Worm (Caenorhabditis elegans) whole organism, L2 larva: Measurements from ENCODE around the gene K02F3.2.

Experiments
- C34F6.9 ChIP-seq: fragments of 150-350 bp; optimal IDR thresholded peaks from 2 replicates; lab custom pipeline; 2014; ENCODE audit warnings: missing biosample characterization, missing genetic modification characterization
- F13H6.1 ChIP-seq: sonication (generic microtip); optimal IDR thresholded peaks from 2 replicates; lab custom pipeline; 2016; ENCODE audit warnings: missing genetic modification characterization, missing compliant biosample characterization
- R02D3.7 ChIP-seq: fragments of 150-350 bp; optimal IDR thresholded peaks from 2 replicates; lab custom pipeline; 2014; ENCODE audit warnings: missing biosample characterization, missing genetic modification characterization
- Y55F3AM.14 ChIP-seq: fragments of 200-800 bp; sonication (Bioruptor generic); optimal IDR thresholded peaks from 2 replicates; lab custom pipeline; 2018; ENCODE audit warnings: mild to moderate bottlenecking, missing genetic modification characterization, missing compliant biosample characterization
- ZK546.5 ChIP-seq: sonication (generic microtip); optimal IDR thresholded peaks from 2 replicates; lab custom pipeline; 2017; ENCODE audit warnings: missing biosample characterization, missing genetic modification characterization
- alr-1 ChIP-seq: fragments of 150-350 bp; optimal IDR thresholded peaks from 2 replicates; lab custom pipeline; 2014; ENCODE audit warnings: missing biosample characterization, missing genetic modification characterization
- aly-2 ChIP-seq: fragments of 150-350 bp; optimal IDR thresholded peaks from 2 replicates; lab custom pipeline; 2014; ENCODE audit warnings: missing biosample characterization, missing genetic modification characterization
- ama-1 ChIP-seq: fragments of 150-350 bp; optimal IDR thresholded peaks from 2 replicates; lab custom pipeline; 2018; ENCODE audit warnings: inconsistent platforms
- blmp-1 ChIP-seq: sonication (generic microtip); optimal IDR thresholded peaks from 2 replicates; lab custom pipeline; 2017; ENCODE audit warnings: missing genetic modification characterization, mild to moderate bottlenecking, missing compliant biosample characterization, antibody characterized with exemption, moderate library complexity; ENCODE audit not compliant: insufficient read depth
- ceh-16 ChIP-seq: fragments of 150-350 bp; optimal IDR thresholded peaks from 2 replicates; lab custom pipeline; 2014; ENCODE audit warnings: missing biosample characterization, missing genetic modification characterization
- ceh-82 ChIP-seq: fragments of 150-350 bp; optimal IDR thresholded peaks from 2 replicates; lab custom pipeline; 2014; ENCODE audit warnings: missing biosample characterization, missing genetic modification characterization
- crh-2 ChIP-seq: sonication (generic microtip); optimal IDR thresholded peaks from 2 replicates; lab custom pipeline; 2017; ENCODE audit warnings: missing biosample characterization, missing genetic modification characterization
- dmd-4 ChIP-seq: sonication (generic microtip); optimal IDR thresholded peaks from 2 replicates; lab custom pipeline; 2017; ENCODE audit warnings: missing biosample characterization, missing genetic modification characterization
- elt-1 ChIP-seq: fragments of 150-350 bp; optimal IDR thresholded peaks from 2 replicates; lab custom pipeline; 2014; ENCODE audit warnings: missing biosample characterization, missing genetic modification characterization
- elt-3 ChIP-seq: sonication (generic microtip); optimal IDR thresholded peaks from 2 replicates; lab custom pipeline; 2017; ENCODE audit warnings: missing biosample characterization, missing genetic modification characterization
- fos-1 ChIP-seq: fragments of 150-350 bp; optimal IDR thresholded peaks from 2 replicates; lab custom pipeline; 2014; ENCODE audit warnings: missing biosample characterization, missing genetic modification characterization
- gmeb-1 ChIP-seq: fragments of 150-350 bp; optimal IDR thresholded peaks from 2 replicates; lab custom pipeline; 2014; ENCODE audit warnings: missing biosample characterization, missing genetic modification characterization
- lin-11 ChIP-seq: fragments of 150-350 bp; sonication (generic microtip); optimal IDR thresholded peaks from 2 replicates; lab custom pipeline; 2014; ENCODE audit warnings: missing biosample characterization, missing genetic modification characterization, inconsistent platforms, mixed read lengths
- lin-13 ChIP-seq: fragments of 150-350 bp; optimal IDR thresholded peaks from 2 replicates; lab custom pipeline; 2014; ENCODE audit warnings: missing biosample characterization, missing genetic modification reagents, missing genetic modification characterization
- mab-5 ChIP-seq: fragments of 150-350 bp; optimal IDR thresholded peaks from 2 replicates; lab custom pipeline; 2014; ENCODE audit warnings: missing biosample characterization, missing genetic modification characterization
- mbf-1 ChIP-seq: sonication (generic microtip); optimal IDR thresholded peaks from 2 replicates; lab custom pipeline; 2017; ENCODE audit warnings: missing biosample characterization, missing genetic modification characterization
- mdl-1 ChIP-seq, 2 experiments: fragments of 150-350 bp in 1 of 2; sonication (generic microtip) in 1 of 2; optimal IDR thresholded peaks; 2 replicates each; lab custom pipeline; 2017; ENCODE audit warnings: missing biosample characterization in 2 of 2, missing genetic modification characterization in 2 of 2
- nhr-10 ChIP-seq: sonication (generic microtip); optimal IDR thresholded peaks from 2 replicates; lab custom pipeline; 2017; ENCODE audit warnings: missing biosample characterization, missing genetic modification characterization
- nhr-11 ChIP-seq: fragments of 150-350 bp; optimal IDR thresholded peaks from 2 replicates; lab custom pipeline; 2014; ENCODE audit warnings: missing biosample characterization, missing genetic modification characterization
- nhr-12 ChIP-seq: fragments of 150-350 bp; optimal IDR thresholded peaks from 2 replicates; lab custom pipeline; 2014; ENCODE audit warnings: missing biosample characterization, missing genetic modification characterization
- nhr-21 ChIP-seq: fragments of 150-350 bp; optimal IDR thresholded peaks from 2 replicates; lab custom pipeline; 2014; ENCODE audit warnings: missing biosample characterization, missing genetic modification characterization
- nhr-23 ChIP-seq: fragments of 150-350 bp; optimal IDR thresholded peaks from 2 replicates; lab custom pipeline; 2014; ENCODE audit warnings: missing biosample characterization, missing genetic modification reagents, missing genetic modification characterization
- nhr-77 ChIP-seq: fragments of 150-350 bp; optimal IDR thresholded peaks from 2 replicates; lab custom pipeline; 2014; ENCODE audit warnings: missing biosample characterization, missing genetic modification characterization
- skn-1 ChIP-seq: sonication (generic microtip); optimal IDR thresholded peaks from 2 replicates; lab custom pipeline; 2017; ENCODE audit warnings: missing biosample characterization, missing genetic modification characterization
- sma-3 ChIP-seq: sonication (generic microtip); optimal IDR thresholded peaks from 2 replicates; lab custom pipeline; 2016; ENCODE audit warnings: missing genetic modification reagents, missing genetic modification characterization, missing compliant biosample characterization
- sma-9 ChIP-seq, 2 experiments: fragments of 150-350 bp in 1 of 2; sonication (generic microtip) in 1 of 2; optimal IDR thresholded peaks; 2 replicates each; lab custom pipeline; 2014 to 2016; ENCODE audit warnings: missing genetic modification characterization in 2 of 2, mild to moderate bottlenecking in 1 of 2, missing biosample characterization in 1 of 2, missing compliant biosample characterization in 1 of 2, missing genetic modification reagents in 1 of 2, moderate library complexity in 1 of 2
- snpc-4 ChIP-seq: fragments of 150-350 bp; optimal IDR thresholded peaks from 2 replicates; lab custom pipeline; 2014; ENCODE audit warnings: missing biosample characterization, missing genetic modification characterization
- unc-55 ChIP-seq: fragments of 150-350 bp; sonication (generic microtip); optimal IDR thresholded peaks from 3 replicates; lab custom pipeline; 2014; ENCODE audit warnings: missing biosample characterization, missing genetic modification reagents, missing genetic modification characterization
- unc-62 ChIP-seq: fragments of 150-350 bp; optimal IDR thresholded peaks from 2 replicates; lab custom pipeline; 2014; ENCODE audit warnings: missing biosample characterization, missing genetic modification reagents, missing genetic modification characterization
- ztf-1 ChIP-seq: fragments of 200-800 bp; sonication (Bioruptor generic); conservative IDR thresholded peaks from 2 replicates; pipeline ENCODE4 v1.3.6; 2022; ENCODE audit warnings: missing genetic modification characterization, missing compliant biosample characterization
- ztf-4 ChIP-seq: fragments of 150-350 bp; optimal IDR thresholded peaks from 2 replicates; lab custom pipeline; 2014; ENCODE audit warnings: missing biosample characterization, missing genetic modification characterization

Gene K02F3.2

DNA sequence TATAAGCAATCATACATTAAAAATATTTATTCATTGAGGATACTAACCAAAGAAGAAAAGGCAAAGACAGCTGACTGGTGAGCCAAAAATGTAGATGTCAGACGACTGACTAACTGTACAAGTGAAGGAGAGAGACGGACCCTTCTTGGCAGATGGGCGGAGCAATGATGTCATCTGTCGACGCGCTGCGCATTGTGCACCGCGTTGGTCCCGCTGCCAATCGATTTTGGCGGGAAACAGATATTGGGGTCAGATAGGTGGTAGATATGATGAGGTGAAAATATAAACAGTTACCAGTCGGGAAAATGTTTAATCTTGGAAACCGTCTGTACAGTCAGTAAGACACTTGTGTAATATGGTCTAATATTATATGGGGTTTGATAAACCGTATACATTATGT is 24.2 kb downstream of the K02F3.2 start, which contains the start of gene T24C4.2:
TSS of gene T24C4.2 (minus strand) at position 101 of the 400 bp plus-strand sequence.
- TF ChIP-seq nhr-11 = no peak
- no peak for TF ChIP-seq aly-2 (tag; lab: Kevin White, UChicago)
- TF ChIP-seq ztf-4 = no peak
- no peak for TF ChIP-seq nhr-23 (tag; lab: Kevin White, UChicago)
- no peak for TF ChIP-seq lin-13 (GFP tag; lab: Kevin White, UChicago)
- no peak for TF ChIP-seq nhr-12
- TF ChIP-seq ceh-82 = no peak
- no peak for TF ChIP-seq snpc-4 (tag; lab: Kevin White, UChicago)
- TF ChIP-seq nhr-10 (tag; lab: Kevin White, UChicago) = no peak
- TF ChIP-seq ama-1 = no peak
- no peak for TF ChIP-seq alr-1 (tag; lab: Kevin White, UChicago)
- no peak for TF ChIP-seq mbf-1 (tag; lab: Kevin White, UChicago)

DNA sequence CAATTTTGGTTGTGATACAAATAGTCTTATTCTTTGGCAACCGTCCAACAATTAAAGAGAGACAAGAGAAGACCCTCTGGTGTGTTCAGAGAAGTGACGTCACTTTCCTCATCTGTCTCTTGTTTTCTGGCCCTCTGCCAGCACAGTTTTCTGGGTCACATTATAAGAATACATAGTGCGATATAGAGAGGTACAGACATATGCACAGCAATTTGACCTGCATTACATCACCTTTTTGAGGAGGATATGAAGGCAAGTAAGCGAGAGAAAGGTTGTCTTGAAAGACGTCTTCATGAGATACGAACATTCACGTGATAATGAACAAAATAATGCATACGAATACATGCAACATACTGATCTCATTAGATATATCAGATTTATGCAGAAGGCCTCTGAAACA is 24.9 kb downstream of the K02F3.2 start:
- no peak for TF ChIP-seq crh-2 (tag; lab: Kevin White, UChicago)
- TF ChIP-seq nhr-77 = no peak
- TF ChIP-seq dmd-4 (tag; lab: Kevin White, UChicago) = no peak
- no peak for TF ChIP-seq nhr-10 (tag; lab: Kevin White, UChicago)
- TF ChIP-seq Y55F3AM.14 (GFP tag; lab: Kevin White, UChicago) = no peak
- no peak for TF ChIP-seq nhr-21 (tag; lab: Kevin White, UChicago)
- no peak for TF ChIP-seq blmp-1 (tag; lab: Kevin White, UChicago)
- TF ChIP-seq ztf-1 (GFP tag; lab: Robert Waterston, UW) = no peak
- no peak for TF ChIP-seq unc-55 (GFP tag; lab: Kevin White, UChicago)
- no peak for TF ChIP-seq skn-1 (tag; lab: Kevin White, UChicago)
- no peak for TF ChIP-seq sma-9 (GFP tag; optimal IDR thresholded peaks at IDR 0.05; lab: Kevin White, UChicago)
- no peak for TF ChIP-seq sma-9 (tag; optimal IDR thresholded peaks at IDR 0.05; lab: Kevin White, UChicago)
- no peak for TF ChIP-seq nhr-12
- no peak for TF ChIP-seq nhr-23 (tag; lab: Kevin White, UChicago)
- TF ChIP-seq ama-1 = no peak
- TF ChIP-seq F13H6.1 (tag; lab: Kevin White, UChicago) = no peak
- TF ChIP-seq C34F6.9 (tag; lab: Kevin White, UChicago) = no peak
- no peak for TF ChIP-seq unc-62 (GFP tag; lab: Kevin White, UChicago)
- no peak for TF ChIP-seq alr-1 (tag; lab: Kevin White, UChicago)

DNA sequence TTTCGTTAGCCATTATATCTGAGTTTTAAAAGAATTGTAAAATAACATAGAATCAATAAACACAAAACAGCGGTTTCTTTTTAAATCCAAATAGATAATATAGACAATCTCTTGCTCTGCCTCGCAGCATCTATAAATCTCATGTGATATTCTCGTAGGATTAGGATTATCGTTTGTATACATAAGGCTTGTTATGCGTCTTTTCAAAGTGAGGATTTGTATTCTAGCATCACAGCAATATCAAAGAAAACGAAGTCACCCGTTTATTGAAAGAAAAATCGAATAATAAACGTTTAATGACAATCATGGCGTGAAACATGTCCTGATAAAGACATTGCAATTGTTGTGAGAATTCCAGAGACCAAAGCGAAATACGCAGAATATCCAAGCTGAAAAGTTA is 26.7 kb downstream of the K02F3.2 start, which contains the start of the genes T24C4.3 and clc-20:
TSS of gene T24C4.3 (minus strand) at position 101 of the 400 bp plus-strand sequence.
TSS of gene clc-20 (plus strand) at position 211 of the 400 bp plus-strand sequence.
- TF ChIP-seq mdl-1 (tag; optimal IDR thresholded peaks at IDR 0.05; lab: Kevin White, UChicago) = no peak
- no peak for TF ChIP-seq crh-2 (tag; lab: Kevin White, UChicago)

DNA sequence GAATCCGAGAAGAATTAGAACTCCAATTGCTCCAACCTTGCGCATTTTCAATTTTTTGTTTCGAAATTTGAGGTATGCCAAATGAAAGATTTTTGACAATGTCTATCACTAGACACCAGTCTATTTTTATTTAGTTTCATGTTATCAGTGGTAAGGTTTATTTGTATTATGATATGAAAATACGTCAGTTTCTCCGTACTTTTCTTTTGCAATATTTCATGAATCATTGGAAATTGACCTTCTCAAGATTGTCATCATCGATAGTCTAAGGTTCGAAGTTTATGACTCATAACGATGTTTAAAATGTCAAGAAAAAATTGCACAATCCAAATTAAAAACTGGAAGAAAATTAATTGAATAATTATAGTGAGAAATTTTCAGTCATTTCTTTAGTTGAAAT is 27.8 kb downstream of the K02F3.2 start, which contains the start of gene clc-19:
TSS of gene clc-19 (minus strand) at position 135 of the 400 bp plus-strand sequence.
- TF ChIP-seq lin-11 (tag; lab: Kevin White, UChicago) (no peak), fos-1 (tag; lab: Kevin White, UChicago) (peak; percentile 88)
- TF ChIP-seq, all 48 proteins: peak for 1

DNA sequence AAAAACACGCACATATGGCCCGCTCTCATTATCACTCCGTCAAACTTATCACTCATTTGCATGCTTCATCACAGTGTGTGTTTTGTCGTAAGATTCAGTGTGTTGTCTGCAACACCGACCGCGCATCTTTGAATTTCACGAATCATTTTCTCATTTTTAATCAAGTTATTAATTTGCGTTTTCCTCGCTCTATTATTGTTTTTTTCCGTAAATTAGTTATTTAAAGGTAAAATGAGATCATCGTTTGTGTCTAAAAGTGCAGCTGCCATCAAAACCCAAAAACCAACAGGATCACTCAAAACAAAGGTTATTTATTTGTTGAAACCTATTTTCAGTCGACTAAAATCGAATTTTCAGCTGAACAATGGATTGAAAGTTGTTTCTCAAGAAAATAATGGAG is 34.0 kb downstream of the K02F3.2 start, which contains the start of the genes T24C4.5 and ucr-2.3:
TSS of gene T24C4.5 (minus strand) at position 101 of the 400 bp plus-strand sequence.
TSS of gene ucr-2.3 (plus strand) at position 227 of the 400 bp plus-strand sequence.
- TF ChIP-seq snpc-4 (tag; lab: Kevin White, UChicago) = no peak
- TF ChIP-seq lin-11 (tag; lab: Kevin White, UChicago) = no peak
- TF ChIP-seq nhr-21 (tag; lab: Kevin White, UChicago) = no peak
- no peak for TF ChIP-seq R02D3.7
- TF ChIP-seq gmeb-1 (tag; lab: Kevin White, UChicago) = no peak
- TF ChIP-seq mdl-1 (tag; optimal IDR thresholded peaks at IDR 0.05; lab: Kevin White, UChicago) = no peak
- no peak for TF ChIP-seq elt-3 (tag; lab: Kevin White, UChicago)
- no peak for TF ChIP-seq nhr-12
- no peak for TF ChIP-seq elt-1
- TF ChIP-seq ceh-16 = no peak
- TF ChIP-seq dmd-4 (tag; lab: Kevin White, UChicago) = no peak
- no peak for TF ChIP-seq ztf-4
- TF ChIP-seq fos-1 (tag; lab: Kevin White, UChicago) = no peak
- no peak for TF ChIP-seq alr-1 (tag; lab: Kevin White, UChicago)
- TF ChIP-seq sma-9 (GFP tag; optimal IDR thresholded peaks at IDR 0.05; lab: Kevin White, UChicago) = no peak
- no peak for TF ChIP-seq sma-9 (tag; optimal IDR thresholded peaks at IDR 0.05; lab: Kevin White, UChicago)
- TF ChIP-seq C34F6.9 (tag; lab: Kevin White, UChicago) = no peak
- TF ChIP-seq ZK546.5 = no peak
- no peak for TF ChIP-seq sma-3 (GFP tag; lab: Kevin White, UChicago)
- no peak for TF ChIP-seq mab-5 (tag; lab: Kevin White, UChicago)
